Fruit fly (Drosophila melanogaster) S2 (cell line): ENCODE measurements around the gene RabGGTa.

Source experiments
- CG8478 ChIP-seq: fragments of >200 bp; optimal IDR thresholded peaks from 2 replicates; lab custom pipeline; 2018
- CTCF ChIP-seq, 2 experiments: fragments of >200 bp; optimal IDR thresholded peaks; 2 replicates each; lab custom pipeline; 2018

dm6 chr3R:5159312-5159711 is 31.4 kb downstream of the RabGGTa start, which contains the start of gene CG12590:
- TF ChIP-seq CTCF (optimal IDR thresholded peaks at IDR 0.05; lab: Kevin White, UChicago): no peak
- TF ChIP-seq CG8478 (lab: Kevin White, UChicago): no peak
